Worm (Caenorhabditis elegans) whole organism, mixed stage, embryonic: ENCODE measurements around the gene mec-15.

Experiments
- bed-3 ChIP-seq: fragments of 200-800 bp; sonication (Bioruptor generic); optimal IDR thresholded peaks from 3 replicates; lab custom pipeline; 2018; ENCODE audit warnings: mild to moderate bottlenecking, missing genetic modification characterization, moderate library complexity, missing compliant biosample characterization
- blmp-1 ChIP-seq: fragments of 150-350 bp; optimal IDR thresholded peaks from 2 replicates; lab custom pipeline; 2014; ENCODE audit warnings: missing biosample characterization, missing genetic modification characterization
- ces-1 ChIP-seq: fragments of 150-350 bp; optimal IDR thresholded peaks from 2 replicates; lab custom pipeline; 2014; ENCODE audit warnings: missing biosample characterization, missing genetic modification reagents, missing genetic modification characterization
- elt-3 ChIP-seq: fragments of 150-350 bp; optimal IDR thresholded peaks from 2 replicates; lab custom pipeline; 2014; ENCODE audit warnings: missing biosample characterization, missing genetic modification characterization
- mab-5 ChIP-seq: fragments of 150-350 bp; optimal IDR thresholded peaks from 2 replicates; lab custom pipeline; 2014; ENCODE audit warnings: missing biosample characterization, missing genetic modification characterization
- mep-1 ChIP-seq: fragments of 150-350 bp; optimal IDR thresholded peaks from 2 replicates; lab custom pipeline; 2017; ENCODE audit warnings: missing biosample characterization, missing genetic modification reagents, missing genetic modification characterization, inconsistent platforms
- nhr-237 ChIP-seq: fragments of 150-350 bp; optimal IDR thresholded peaks from 2 replicates; lab custom pipeline; 2014; ENCODE audit warnings: missing biosample characterization, missing genetic modification characterization
- nhr-76 ChIP-seq: sonication (generic microtip); optimal IDR thresholded peaks from 2 replicates; lab custom pipeline; 2017; ENCODE audit warnings: missing biosample characterization, missing genetic modification characterization
- snpc-4 ChIP-seq: fragments of 150-350 bp; optimal IDR thresholded peaks from 2 replicates; lab custom pipeline; 2014; ENCODE audit warnings: missing biosample characterization, missing genetic modification characterization
- unc-39 ChIP-seq: fragments of 150-350 bp; optimal IDR thresholded peaks from 2 replicates; lab custom pipeline; 2014; ENCODE audit warnings: missing biosample characterization, missing genetic modification characterization
- unc-62 ChIP-seq: fragments of 150-350 bp; optimal IDR thresholded peaks from 2 replicates; lab custom pipeline; 2014; ENCODE audit warnings: missing biosample characterization, missing genetic modification reagents, missing genetic modification characterization

ce11 chrII:10200759-10201158, 38.7 kb downstream of the mec-15 start, which contains the start of gene arv-1:
- TF ChIP-seq mab-5 (no peak), unc-62 (GFP tag; lab: Kevin White, UChicago) (no peak), snpc-4 (tag; lab: Kevin White, UChicago) (no peak), nhr-237 (tag; lab: Kevin White, UChicago) (no peak), bed-3 (GFP tag; lab: Kevin White, UChicago) (no peak), blmp-1 (tag; lab: Kevin White, UChicago) (no peak), ces-1 (GFP tag; lab: Kevin White, UChicago) (peak; percentile 85), mep-1 (tag; lab: Kevin White, UChicago) (no peak), elt-3 (no peak), unc-39 (tag; lab: Kevin White, UChicago) (no peak), nhr-76 (tag; lab: Kevin White, UChicago) (no peak)
